Fruit fly (Drosophila melanogaster): Measurements from ENCODE around the gene sstn.

The sstn gene

DNA sequence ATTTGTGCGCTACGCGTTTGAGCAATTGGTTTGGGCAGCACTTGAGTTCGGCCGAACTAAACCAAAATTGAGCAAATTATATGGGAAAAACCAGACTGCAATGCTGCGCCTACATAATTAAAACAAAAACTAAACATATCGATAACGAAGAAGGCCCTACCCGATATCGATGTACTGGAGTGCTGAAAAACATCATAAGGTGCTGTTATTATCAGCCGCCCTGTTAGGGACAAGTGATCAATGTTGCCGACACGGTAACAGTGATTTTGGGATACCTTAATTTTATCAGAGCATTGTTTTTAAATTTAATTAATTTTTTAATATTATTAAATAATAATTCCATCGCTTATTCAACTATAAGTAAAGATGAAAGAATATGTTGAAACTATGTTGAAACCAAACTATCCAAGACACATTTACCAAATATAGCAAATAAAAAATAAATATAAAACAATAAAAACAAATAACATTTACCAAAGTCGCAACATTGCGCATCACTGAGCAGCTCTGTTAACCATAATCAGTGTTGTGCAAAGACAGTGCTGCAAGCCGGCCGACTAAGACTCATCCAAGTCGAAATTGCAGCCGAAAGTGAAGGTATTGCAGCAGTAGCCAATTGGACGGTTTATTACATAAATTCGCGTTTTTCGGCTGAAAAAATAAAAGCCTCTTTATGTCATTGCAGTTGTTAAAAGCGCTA, at the start of gene sstn, which contains the start of the genes Plp and GlyRS (continued):
- peak; percentile 5 for TF ChIP-seq Hsf (GFP tag; optimal IDR thresholded peaks at IDR 0.05)
- peak; percentile 32 for TF ChIP-seq CG13424 (tag; optimal IDR thresholded peaks at IDR 0.05)
- TF ChIP-seq Bteb2 (GFP tag; optimal IDR thresholded peaks at IDR 0.05) = no peak
- TF ChIP-seq HLH3B (GFP tag; IDR thresholded peaks at IDR 0.05) = no peak
- TF ChIP-seq PHDP (tag; optimal IDR thresholded peaks at IDR 0.05) = peak; percentile 10
- TF ChIP-seq fd96Cb (tag; optimal IDR thresholded peaks at IDR 0.05) = no peak
- no peak for TF ChIP-seq Mad (GFP tag; optimal IDR thresholded peaks at IDR 0.05)
- TF ChIP-seq CG5953 (GFP tag; IDR thresholded peaks at IDR 0.05) = no peak
- TF ChIP-seq CG12391 (tag; optimal IDR thresholded peaks at IDR 0.05) = peak; percentile 65
- TF ChIP-seq gsb (GFP tag; IDR thresholded peaks at IDR 0.05) = no peak
- TF ChIP-seq eyg (GFP tag; optimal IDR thresholded peaks at IDR 0.05) = no peak
- no peak for TF ChIP-seq grn (GFP tag; optimal IDR thresholded peaks at IDR 0.05)
- TF ChIP-seq run (tag; optimal IDR thresholded peaks at IDR 0.05) = no peak
- no peak for TF ChIP-seq CG3847 (GFP tag; IDR thresholded peaks at IDR 0.05)
- no peak for TF ChIP-seq kay (GFP tag; optimal IDR thresholded peaks at IDR 0.05)
- no peak for TF ChIP-seq CHES-1-like (GFP tag; optimal IDR thresholded peaks at IDR 0.05)
- no peak for TF ChIP-seq cg (GFP tag; optimal IDR thresholded peaks at IDR 0.05)
- peak; percentile 59 for TF ChIP-seq gem (tag; optimal IDR thresholded peaks at IDR 0.05)
- no peak for TF ChIP-seq CG9437 (GFP tag; optimal IDR thresholded peaks at IDR 0.05)
- no peak for TF ChIP-seq HLHmδ (GFP tag; optimal IDR thresholded peaks at IDR 0.05)
- TF ChIP-seq danr (GFP tag; IDR thresholded peaks at IDR 0.05) = no peak
- TF ChIP-seq CG14667 (GFP tag; IDR thresholded peaks at IDR 0.05) = no peak
- TF ChIP-seq CG7271 (tag; optimal IDR thresholded peaks at IDR 0.05) = no peak
- TF ChIP-seq Dbx (GFP tag; IDR thresholded peaks at IDR 0.05) = no peak
- TF ChIP-seq tap (tag; optimal IDR thresholded peaks at IDR 0.05) = no peak
- peak; percentile 27 for TF ChIP-seq CG5180 (GFP tag; optimal IDR thresholded peaks at IDR 0.05)
- peak; percentile 39 for TF ChIP-seq sna (GFP tag; IDR thresholded peaks at IDR 0.05; ENCODE audit: partially characterized antibody)
- no peak for TF ChIP-seq CG33213 (GFP tag; optimal IDR thresholded peaks at IDR 0.05)
- no peak for TF ChIP-seq CG4282 (GFP tag; optimal IDR thresholded peaks at IDR 0.05)
- no peak for TF ChIP-seq Optix (GFP tag; IDR thresholded peaks at IDR 0.05)
- no peak for TF ChIP-seq CG7357 (GFP tag; IDR thresholded peaks at IDR 0.05)
- TF ChIP-seq CG13894 (tag; optimal IDR thresholded peaks at IDR 0.05) = peak; percentile 40
- TF ChIP-seq CG7963 (GFP tag; IDR thresholded peaks at IDR 0.05; ENCODE audit: partially characterized antibody) = peak; percentile 39; the same call in 1 of the 3 replicates
- TF ChIP-seq Hmx (GFP tag; optimal IDR thresholded peaks at IDR 0.05) = no peak
- peak; percentile 38 for TF ChIP-seq gsb-n (tag; optimal IDR thresholded peaks at IDR 0.05)
- peak; percentile 57 for TF ChIP-seq trem (tag; optimal IDR thresholded peaks at IDR 0.05)
- no peak for TF ChIP-seq CG11247 (GFP tag; IDR thresholded peaks at IDR 0.05)
- no peak for TF ChIP-seq Poxn (GFP tag; IDR thresholded peaks at IDR 0.05)
- no peak for TF ChIP-seq Dfd (GFP tag; optimal IDR thresholded peaks at IDR 0.05)
- no peak for TF ChIP-seq ems (GFP tag; optimal IDR thresholded peaks at IDR 0.05)
- no peak for TF ChIP-seq sisA (GFP tag; IDR thresholded peaks at IDR 0.05)
- TF ChIP-seq Med (GFP tag) = peak; percentile 70
- TF ChIP-seq gro (GFP tag; optimal IDR thresholded peaks at IDR 0.05) = no peak
- TF ChIP-seq ranshi (GFP tag; IDR thresholded peaks at IDR 0.05) = no peak
- TF ChIP-seq B-H1 (GFP tag; IDR thresholded peaks at IDR 0.05) = no peak
- no peak for TF ChIP-seq sr (GFP tag; IDR thresholded peaks at IDR 0.05)
- TF ChIP-seq CG30020 (tag; optimal IDR thresholded peaks at IDR 0.05) = peak; percentile 50
- TF ChIP-seq ase (GFP tag; IDR thresholded peaks at IDR 0.05) = no peak
- no peak for TF ChIP-seq C15 (GFP tag; IDR thresholded peaks at IDR 0.05)
- peak; percentile 49 for TF ChIP-seq CG18262 (tag; optimal IDR thresholded peaks at IDR 0.05)
- no peak for TF ChIP-seq gt (GFP tag; IDR thresholded peaks at IDR 0.05)
- no peak for TF ChIP-seq eve (GFP tag; optimal IDR thresholded peaks at IDR 0.05)
